Fruit fly (Drosophila melanogaster) whole organism, embryonic: Measurements from ENCODE around the gene kay.
A peak's percentile ranks its signal among the peaks of the same experiment; 100 is the strongest.

Experiments
- Abd-B ChIP-seq: fragments of 200-800 bp; sonication (Bioruptor generic); optimal IDR thresholded peaks from 2 replicates; lab custom pipeline; 2018; ENCODE audit warnings: missing biosample characterization, mild to moderate bottlenecking, missing genetic modification characterization, moderate library complexity
- CG10274 ChIP-seq: fragments of 200-800 bp; sonication (Bioruptor generic); optimal IDR thresholded peaks from 3 replicates; lab custom pipeline; 2017; ENCODE audit warnings: missing biosample characterization, mild to moderate bottlenecking, missing genetic modification characterization
- CG10321 ChIP-seq: fragments of 200-800 bp; sonication (Bioruptor generic); IDR thresholded peaks from 2 replicates; pipeline ENCODE4 v1.3.6; 2022; ENCODE audit warnings: missing biosample characterization, missing genetic modification characterization
- CG10431 ChIP-seq: fragments of 200-800 bp; sonication (Bioruptor generic); optimal IDR thresholded peaks from 3 replicates; lab custom pipeline; 2018; ENCODE audit warnings: missing biosample characterization, mild to moderate bottlenecking, missing genetic modification characterization
- CG10654 ChIP-seq: fragments of 200-800 bp; sonication (Bioruptor generic); optimal IDR thresholded peaks from 2 replicates; lab custom pipeline; 2016; ENCODE audit warnings: missing biosample characterization, missing genetic modification characterization
- CG10979 ChIP-seq: fragments of 200-800 bp; sonication (Bioruptor generic); optimal IDR thresholded peaks from 2 replicates; lab custom pipeline; 2018; ENCODE audit warnings: missing biosample characterization, mild to moderate bottlenecking, missing genetic modification characterization, moderate library complexity
- CG11695 ChIP-seq: fragments of 200-800 bp; sonication (Bioruptor generic); IDR thresholded peaks from 3 replicates; pipeline ENCODE4 v1.3.6; 2022; ENCODE audit warnings: missing biosample characterization, missing genetic modification characterization
- CG12744 ChIP-seq: fragments of 200-800 bp; sonication (Bioruptor generic); optimal IDR thresholded peaks from 2 replicates; lab custom pipeline; 2016; ENCODE audit warnings: missing biosample characterization, missing genetic modification characterization
- CG14050 ChIP-seq: fragments of 200-800 bp; sonication (Bioruptor generic); IDR thresholded peaks from 3 replicates; pipeline ENCODE4 v1.3.6; 2022; ENCODE audit warnings: missing biosample characterization, missing genetic modification characterization
- CG15269 ChIP-seq: fragments of 200-800 bp; sonication (Bioruptor generic); optimal IDR thresholded peaks from 2 replicates; lab custom pipeline; 2018; ENCODE audit warnings: missing biosample characterization, mild to moderate bottlenecking, missing genetic modification characterization, moderate library complexity
- CG15479 ChIP-seq: fragments of 200-800 bp; sonication (Bioruptor generic); optimal IDR thresholded peaks from 3 replicates; lab custom pipeline; 2019; ENCODE audit warnings: missing biosample characterization, mild to moderate bottlenecking, missing genetic modification characterization, moderate library complexity
- CG1792 ChIP-seq: fragments of 200-800 bp; sonication (Bioruptor generic); optimal IDR thresholded peaks from 2 replicates; lab custom pipeline; 2016; ENCODE audit warnings: missing biosample characterization, missing genetic modification characterization
- CG2116 ChIP-seq: fragments of 200-800 bp; sonication (Bioruptor generic); optimal IDR thresholded peaks from 3 replicates; lab custom pipeline; 2018; ENCODE audit warnings: missing biosample characterization, mild to moderate bottlenecking, missing genetic modification characterization
- CG2199 ChIP-seq: fragments of 200-800 bp; sonication (Bioruptor generic); IDR thresholded peaks from 3 replicates; pipeline ENCODE4 v1.3.6; 2022; ENCODE audit warnings: missing biosample characterization, missing genetic modification characterization
- CG2202 ChIP-seq: fragments of 200-800 bp; sonication (Bioruptor generic); optimal IDR thresholded peaks from 2 replicates; lab custom pipeline; 2018; ENCODE audit warnings: missing biosample characterization, mild to moderate bottlenecking, missing genetic modification characterization
- CG3838 ChIP-seq: fragments of 200-800 bp; sonication (Bioruptor generic); optimal IDR thresholded peaks from 3 replicates; lab custom pipeline; 2016; ENCODE audit warnings: missing biosample characterization, missing genetic modification characterization
- CG4282 ChIP-seq: fragments of 200-800 bp; sonication (Bioruptor generic); optimal IDR thresholded peaks from 2 replicates; lab custom pipeline; 2016; ENCODE audit warnings: missing biosample characterization, missing genetic modification characterization
- CG7745 ChIP-seq: fragments of 200-800 bp; sonication (Bioruptor generic); optimal IDR thresholded peaks from 2 replicates; lab custom pipeline; 2018; ENCODE audit warnings: missing biosample characterization, mild to moderate bottlenecking, missing genetic modification characterization, moderate library complexity
- CG8089 ChIP-seq: fragments of 200-800 bp; sonication (Bioruptor generic); optimal IDR thresholded peaks from 3 replicates; lab custom pipeline; 2016; ENCODE audit warnings: missing biosample characterization, missing genetic modification characterization
- CG9817 ChIP-seq: fragments of 200-800 bp; sonication (Bioruptor generic); optimal IDR thresholded peaks from 2 replicates; lab custom pipeline; 2018; ENCODE audit warnings: missing biosample characterization, mild to moderate bottlenecking, missing genetic modification characterization, moderate library complexity
- CoRest ChIP-seq: fragments of 200-800 bp; sonication (Bioruptor generic); optimal IDR thresholded peaks from 3 replicates; lab custom pipeline; 2018; ENCODE audit warnings: missing biosample characterization, mild to moderate bottlenecking, missing genetic modification characterization, moderate library complexity
- Dip3 ChIP-seq: fragments of 200-800 bp; sonication (Bioruptor generic); optimal IDR thresholded peaks from 3 replicates; lab custom pipeline; 2016; ENCODE audit warnings: missing biosample characterization, missing genetic modification characterization
- Dll ChIP-seq: fragments of 200-800 bp; sonication (Bioruptor generic); IDR thresholded peaks from 4 replicates; pipeline ENCODE4 v1.3.6; 2022; ENCODE audit warnings: missing biosample characterization, missing genetic modification characterization; ENCODE audit not compliant: partially characterized antibody
- Eip74EF ChIP-seq, 2 experiments: fragments of 200-800 bp in 1 of 2; fragments of >200 bp in 1 of 2; sonication (Bioruptor generic) in 1 of 2; optimal IDR thresholded peaks; 2 replicates each; lab custom pipeline; 2017 to 2019; ENCODE audit warnings: missing biosample characterization in 2 of 2, missing genetic modification characterization in 2 of 2, mild to moderate bottlenecking in 1 of 2, moderate library complexity in 1 of 2
- Elba2 ChIP-seq: fragments of 200-800 bp; sonication (Bioruptor generic); optimal IDR thresholded peaks from 3 replicates; lab custom pipeline; 2016; ENCODE audit warnings: missing biosample characterization, missing genetic modification characterization
- Ets97D ChIP-seq: fragments of 200-800 bp; sonication (Bioruptor generic); optimal IDR thresholded peaks from 3 replicates; lab custom pipeline; 2016; ENCODE audit warnings: missing biosample characterization, missing genetic modification characterization
- Jarid2 ChIP-seq: fragments of 200-800 bp; sonication (Bioruptor generic); optimal IDR thresholded peaks from 3 replicates; lab custom pipeline; 2017; ENCODE audit warnings: mild to moderate bottlenecking, missing biosample characterization, missing genetic modification reagents, missing genetic modification characterization
- NK7.1 ChIP-seq: fragments of 200-800 bp; sonication (Bioruptor generic); optimal IDR thresholded peaks from 3 replicates; lab custom pipeline; 2016; ENCODE audit warnings: missing biosample characterization, missing genetic modification characterization
- Stat92E ChIP-seq, 3 experiments: fragments of >200 bp in 2 of 3; fragments of 200-800 bp in 1 of 3; sonication (Bioruptor generic) in 1 of 3; optimal IDR thresholded peaks; 2 replicates each; lab custom pipeline; 2017 to 2019; ENCODE audit warnings: missing biosample characterization in 3 of 3, missing genetic modification characterization in 3 of 3, mild to moderate bottlenecking in 1 of 3, moderate library complexity in 1 of 3
- ab ChIP-seq: fragments of 200-800 bp; sonication (Bioruptor generic); optimal IDR thresholded peaks from 2 replicates; lab custom pipeline; 2016; ENCODE audit warnings: missing biosample characterization, missing genetic modification characterization
- al ChIP-seq: fragments of 200-800 bp; sonication (Bioruptor generic); IDR thresholded peaks from 2 replicates; pipeline ENCODE4 v1.3.6; 2022; ENCODE audit warnings: missing biosample characterization, missing genetic modification characterization
- caup ChIP-seq: fragments of 200-800 bp; sonication (Bioruptor generic); optimal IDR thresholded peaks from 3 replicates; lab custom pipeline; 2017; ENCODE audit warnings: missing biosample characterization, mild to moderate bottlenecking, missing genetic modification characterization, moderate library complexity; ENCODE audit not compliant: severe bottlenecking
- chif ChIP-seq, 2 experiments: fragments of 200-800 bp; sonication (Bioruptor generic); optimal IDR thresholded peaks; 3 replicates each; lab custom pipeline; 2016; ENCODE audit warnings: missing biosample characterization in 2 of 2, missing genetic modification characterization in 2 of 2
- chinmo ChIP-seq: fragments of 200-800 bp; sonication (Bioruptor generic); IDR thresholded peaks from 4 replicates; pipeline ENCODE4 v1.3.6; 2022; ENCODE audit warnings: missing biosample characterization, missing genetic modification characterization; ENCODE audit not compliant: partially characterized antibody
- ewg ChIP-seq: fragments of 200-800 bp; sonication (Bioruptor generic); optimal IDR thresholded peaks from 3 replicates; lab custom pipeline; 2017; ENCODE audit warnings: mild to moderate bottlenecking, missing biosample characterization, missing genetic modification reagents, missing genetic modification characterization
- gcm ChIP-seq: fragments of 200-800 bp; sonication (Bioruptor generic); optimal IDR thresholded peaks from 2 replicates; lab custom pipeline; 2019; ENCODE audit warnings: missing biosample characterization, mild to moderate bottlenecking, missing genetic modification characterization, moderate library complexity
- inv ChIP-seq: fragments of 200-800 bp; sonication (Bioruptor generic); IDR thresholded peaks from 2 replicates; pipeline ENCODE4 v1.3.6; 2022; ENCODE audit warnings: missing biosample characterization, missing genetic modification characterization; ENCODE audit not compliant: partially characterized antibody
- kay ChIP-seq: fragments of 200-800 bp; sonication (Bioruptor generic); optimal IDR thresholded peaks from 2 replicates; lab custom pipeline; 2016; ENCODE audit warnings: missing biosample characterization, missing genetic modification characterization
- knrl ChIP-seq: fragments of 200-800 bp; sonication (Bioruptor generic); IDR thresholded peaks from 3 replicates; pipeline ENCODE4 v1.3.6; 2022; ENCODE audit warnings: missing biosample characterization, missing genetic modification characterization; ENCODE audit not compliant: partially characterized antibody
- nerfin-1 ChIP-seq: fragments of 200-800 bp; sonication (Bioruptor generic); optimal IDR thresholded peaks from 3 replicates; lab custom pipeline; 2019; ENCODE audit warnings: missing biosample characterization, mild to moderate bottlenecking, missing genetic modification characterization, moderate library complexity
- nom ChIP-seq: fragments of 200-800 bp; sonication (Bioruptor generic); optimal IDR thresholded peaks from 2 replicates; lab custom pipeline; 2017; ENCODE audit warnings: missing biosample characterization, missing genetic modification characterization, mild to moderate bottlenecking, moderate library complexity, missing genetic modification reagents
- onecut ChIP-seq: fragments of 200-800 bp; sonication (Bioruptor generic); IDR thresholded peaks from 2 replicates; pipeline ENCODE4 v1.3.6; 2022; ENCODE audit warnings: missing biosample characterization, missing genetic modification characterization
- prd ChIP-seq, 3 experiments: fragments of >200 bp in 2 of 3; fragments of 200-800 bp in 1 of 3; sonication (Bioruptor generic) in 1 of 3; optimal IDR thresholded peaks in 2 of 3; IDR thresholded peaks in 1 of 3; 2 replicates in 2 of 3; 3 replicates in 1 of 3; pipeline versions ENCODE4 v1.3.6 to Lab custom; 2017 to 2022; ENCODE audit warnings: missing biosample characterization in 1 of 3, missing genetic modification characterization in 1 of 3
- schlank ChIP-seq: fragments of 200-800 bp; sonication (Bioruptor generic); optimal IDR thresholded peaks from 2 replicates; lab custom pipeline; 2018; ENCODE audit warnings: missing biosample characterization, mild to moderate bottlenecking, missing genetic modification characterization
- stwl ChIP-seq: fragments of 200-800 bp; sonication (Bioruptor generic); optimal IDR thresholded peaks from 3 replicates; lab custom pipeline; 2018; ENCODE audit warnings: missing biosample characterization, mild to moderate bottlenecking, missing genetic modification characterization, moderate library complexity
- tin ChIP-seq: fragments of 200-800 bp; sonication (Bioruptor generic); optimal IDR thresholded peaks from 3 replicates; lab custom pipeline; 2016; ENCODE audit warnings: missing biosample characterization, missing genetic modification characterization
- unpg ChIP-seq: fragments of 200-800 bp; sonication (Bioruptor generic); optimal IDR thresholded peaks from 3 replicates; lab custom pipeline; 2018; ENCODE audit warnings: missing biosample characterization, mild to moderate bottlenecking, missing genetic modification characterization, moderate library complexity
- vnd ChIP-seq: fragments of 200-800 bp; sonication (Bioruptor generic); IDR thresholded peaks from 3 replicates; pipeline ENCODE4 v1.3.6; 2022; ENCODE audit warnings: missing biosample characterization, missing genetic modification characterization; ENCODE audit not compliant: partially characterized antibody

The kay gene

DNA sequence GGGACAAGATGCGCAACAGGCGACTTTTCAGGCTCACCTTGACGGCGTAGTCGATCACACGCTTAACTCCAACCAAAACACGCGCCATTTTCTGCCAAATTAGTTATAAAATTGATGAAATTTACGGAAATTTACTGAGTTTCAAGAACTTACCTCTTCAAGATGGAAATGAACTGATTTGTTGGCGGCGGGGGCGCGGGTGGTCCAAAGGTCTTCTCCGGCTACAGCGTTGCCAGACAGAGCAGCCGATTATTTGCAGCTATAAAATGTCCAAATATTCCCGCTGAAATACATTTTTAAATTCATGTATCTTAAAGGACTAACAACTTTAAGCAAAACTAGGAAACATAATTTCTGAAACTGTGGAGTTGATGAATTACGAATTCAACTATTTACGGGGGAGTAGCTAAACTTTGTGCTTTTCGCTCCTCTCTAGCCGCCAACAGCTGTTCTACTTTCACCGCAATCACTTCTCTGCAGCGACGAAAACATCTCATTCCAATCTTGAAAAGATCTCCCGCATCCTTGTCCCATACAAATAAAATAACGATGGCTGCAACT is 37.0 kb downstream of the kay start, which contains the start of the genes Etfb and CG7789 (continued):
- TF ChIP-seq Jarid2 (GFP tag; lab: Kevin White, UChicago) (no peak), CG8089 (GFP tag; lab: Kevin White, UChicago) (peak; percentile 55), CG12744 (GFP tag; lab: Kevin White, UChicago) (peak; percentile 55), gcm (GFP tag; lab: Kevin White, UChicago) (no peak), kay (GFP tag; lab: Kevin White, UChicago) (no peak), CG7745 (no peak), Abd-B (GFP tag; lab: Kevin White, UChicago) (peak; percentile 74), ewg (peak; percentile 44), knrl (GFP tag; lab: Robert Waterston, UW) (peak; percentile 85), al (GFP tag; lab: Robert Waterston, UW) (peak; percentile 80), NK7.1 (GFP tag; lab: Kevin White, UChicago) (peak; percentile 55), caup (peak; percentile 63), CG1792 (GFP tag; lab: Kevin White, UChicago) (no peak), CG10979 (tag; lab: Kevin White, UChicago) (peak; percentile 34), prd (optimal IDR thresholded peaks at IDR 0.05; lab: Kevin White, UChicago) (no peak), prd (GFP tag; IDR thresholded peaks at IDR 0.05; lab: Robert Waterston, UW) (peak; percentile 80), CG15479 (no peak), stwl (tag; lab: Kevin White, UChicago) (peak; percentile 11), CG14050 (peak; percentile 17; the same call in 1 of the 3 replicates), CG15269 (tag; lab: Kevin White, UChicago) (no peak), CoRest (tag; lab: Kevin White, UChicago) (peak; percentile 80), Elba2 (GFP tag; lab: Kevin White, UChicago) (no peak), CG3838 (GFP tag; lab: Kevin White, UChicago) (no peak), CG10274 (no peak), Dll (peak; percentile 89), Eip74EF (GFP tag; optimal IDR thresholded peaks at IDR 0.05; lab: Kevin White, UChicago) (no peak), Ets97D (GFP tag; lab: Kevin White, UChicago) (peak; percentile 76), nerfin-1 (no peak), nom (GFP tag; lab: Kevin White, UChicago) (peak; percentile 99), CG9817 (peak; percentile 85), CG4282 (GFP tag; lab: Kevin White, UChicago) (peak; percentile 58), tin (GFP tag; lab: Kevin White, UChicago) (peak; percentile 68), CG2116 (GFP tag; lab: Kevin White, UChicago) (peak; percentile 91), onecut (GFP tag; lab: Robert Waterston, UW) (peak; percentile 57), CG10654 (GFP tag; lab: Kevin White, UChicago) (peak; percentile 44), CG2202 (peak; percentile 7), Stat92E (GFP tag; optimal IDR thresholded peaks at IDR 0.05; lab: Kevin White, UChicago) (no peak), CG10431 (GFP tag; lab: Kevin White, UChicago) (peak; percentile 20), vnd (GFP tag; lab: Robert Waterston, UW) (peak; percentile 76), CG2199 (GFP tag; lab: Robert Waterston, UW) (no peak), unpg (GFP tag; lab: Kevin White, UChicago) (no peak), ab (GFP tag; lab: Kevin White, UChicago) (no peak), CG11695 (peak; percentile 80), chif (GFP tag; optimal IDR thresholded peaks at IDR 0.05; lab: Kevin White, UChicago) (peak; percentile 55 to 65), inv (GFP tag; lab: Robert Waterston, UW) (peak; percentile 71), chinmo (GFP tag; lab: Robert Waterston, UW) (peak; percentile 17; the same call in 1 of the 4 replicates), CG10321 (GFP tag; lab: Robert Waterston, UW) (peak; percentile 54), schlank (tag; lab: Kevin White, UChicago) (peak; percentile 72), Dip3 (GFP tag; lab: Kevin White, UChicago) (peak; percentile 69)
